Fruit fly (Drosophila melanogaster): ENCODE data around the gene CG7179.
A peak's percentile ranks its signal among the peaks of the same experiment; 100 is the strongest.

The CG7179 gene

dm6 chr2L:7799804-7800433 lies 22.1 kb upstream of the CG7179 start, which contains the start of the genes Herp and r2d2:
Herp (minus strand) TSS chr2L:7800058.
r2d2 (plus strand) TSS chr2L:7800147.
- TF ChIP-seq CG8301 (tag; optimal IDR thresholded peaks at IDR 0.05) (peak; percentile 87), CG4496 (GFP tag; IDR thresholded peaks at IDR 0.05) (peak; percentile 87), D1 (tag; optimal IDR thresholded peaks at IDR 0.05) (no peak), CG17806 (tag; optimal IDR thresholded peaks at IDR 0.05) (peak; percentile 77), Ets98B (GFP tag; IDR thresholded peaks at IDR 0.05) (peak; percentile 81), CG14655 (GFP tag; optimal IDR thresholded peaks at IDR 0.05) (peak; percentile 87), CG13204 (GFP tag; optimal IDR thresholded peaks at IDR 0.05) (no peak), CG15710 (tag; optimal IDR thresholded peaks at IDR 0.05) (peak; percentile 88), Pif1B (GFP tag; optimal IDR thresholded peaks at IDR 0.05) (peak; percentile 84), CG34367 (tag; optimal IDR thresholded peaks at IDR 0.05) (peak; percentile 84), CG8159 (tag; optimal IDR thresholded peaks at IDR 0.05) (peak; percentile 88), CG10348 (GFP tag; IDR thresholded peaks at IDR 0.05) (peak; percentile 52; the same call in 1 of the 2 replicates), CG12605 (GFP tag; IDR thresholded peaks at IDR 0.05) (peak; percentile 55), rn (GFP tag; IDR thresholded peaks at IDR 0.05) (no peak; the same call in 1 of the 2 replicates), Pif1A (GFP tag; optimal IDR thresholded peaks at IDR 0.05) (peak; percentile 88), gl (tag; optimal IDR thresholded peaks at IDR 0.05) (peak; percentile 73), fd96Ca (GFP tag; IDR thresholded peaks at IDR 0.05) (peak; percentile 93), CG9948 (tag; optimal IDR thresholded peaks at IDR 0.05) (peak; percentile 82), EcR (GFP tag; optimal IDR thresholded peaks at IDR 0.05) (peak; percentile 56), CG32121 (GFP tag; IDR thresholded peaks at IDR 0.05) (peak; percentile 78), Snoo (tag; optimal IDR thresholded peaks at IDR 0.05) (peak; percentile 84)

dm6 chr2L:7795859-7796258 lies 18.0 kb upstream of the CG7179 start, which contains the start of gene LKRSDH:
LKRSDH (minus strand) TSS chr2L:7795959.
- no peak for TF ChIP-seq fd96Ca (GFP tag; IDR thresholded peaks at IDR 0.05)
- 0 out of 2 replicates have a peak, but pooled peaks have one; percentile 17 for TF ChIP-seq CG32121 (GFP tag; IDR thresholded peaks at IDR 0.05)

- TF ChIP-seq CG15710 (tag; optimal IDR thresholded peaks at IDR 0.05) (no peak), Pif1A (GFP tag; optimal IDR thresholded peaks at IDR 0.05) (no peak), D1 (tag; optimal IDR thresholded peaks at IDR 0.05) (no peak), fd96Ca (GFP tag; IDR thresholded peaks at IDR 0.05) (no peak)
Measured at dm6 chr2L:7794689-7795475, 17.1 kb upstream of the CG7179 start.

dm6 chr2L:7791356-7791738 lies 13.5 kb upstream of the CG7179 start:
- TF ChIP-seq Pif1B (GFP tag; optimal IDR thresholded peaks at IDR 0.05) (no peak), CG9948 (tag; optimal IDR thresholded peaks at IDR 0.05) (no peak), CG8159 (tag; optimal IDR thresholded peaks at IDR 0.05) (no peak), CG12605 (GFP tag; IDR thresholded peaks at IDR 0.05) (no peak), CG8301 (tag; optimal IDR thresholded peaks at IDR 0.05) (no peak), CG4496 (GFP tag; IDR thresholded peaks at IDR 0.05) (no peak), CG14655 (GFP tag; optimal IDR thresholded peaks at IDR 0.05) (no peak), CG13204 (GFP tag; optimal IDR thresholded peaks at IDR 0.05) (no peak), gl (tag; optimal IDR thresholded peaks at IDR 0.05) (no peak), fd96Ca (GFP tag; IDR thresholded peaks at IDR 0.05) (no peak), Ets98B (GFP tag; IDR thresholded peaks at IDR 0.05) (no peak), Snoo (tag; optimal IDR thresholded peaks at IDR 0.05) (no peak), CG34367 (tag; optimal IDR thresholded peaks at IDR 0.05) (no peak), CG15710 (tag; optimal IDR thresholded peaks at IDR 0.05) (no peak), EcR (GFP tag; optimal IDR thresholded peaks at IDR 0.05) (no peak)

dm6 chr2L:7790448-7791355 lies 12.9 kb upstream of the CG7179 start, which contains the start of gene CG7149:
CG7149 (minus strand) TSS chr2L:7790557.
- TF ChIP-seq CG10348 (GFP tag; IDR thresholded peaks at IDR 0.05): no peak
- TF ChIP-seq EcR (GFP tag; optimal IDR thresholded peaks at IDR 0.05): peak; percentile 52
- 0 out of 2 replicates have a peak, but pooled peaks have one; percentile 11 for TF ChIP-seq CG12605 (GFP tag; IDR thresholded peaks at IDR 0.05)
- peak; percentile 67 for TF ChIP-seq CG13204 (GFP tag; optimal IDR thresholded peaks at IDR 0.05)
- TF ChIP-seq CG14655 (GFP tag; optimal IDR thresholded peaks at IDR 0.05): peak; percentile 20
- TF ChIP-seq CG8159 (tag; optimal IDR thresholded peaks at IDR 0.05): peak; percentile 46
- peak; percentile 37; the same call in 1 of the 3 replicates for TF ChIP-seq CG4496 (GFP tag; IDR thresholded peaks at IDR 0.05)
- no peak for TF ChIP-seq gl (tag; optimal IDR thresholded peaks at IDR 0.05)
- no peak for TF ChIP-seq CG34367 (tag; optimal IDR thresholded peaks at IDR 0.05)
- peak; percentile 13; the same call in 1 of the 3 replicates for TF ChIP-seq fd96Ca (GFP tag; IDR thresholded peaks at IDR 0.05)
- peak; percentile 25 for TF ChIP-seq Snoo (tag; optimal IDR thresholded peaks at IDR 0.05)
